Worm (Caenorhabditis elegans) whole organism, L2 larva: ENCODE data around the gene clec-141.

ENCODE experiments used
- ZK546.5 ChIP-seq: sonication (generic microtip); optimal IDR thresholded peaks from 2 replicates; lab custom pipeline; 2017; ENCODE audit warnings: missing biosample characterization, missing genetic modification characterization
- blmp-1 ChIP-seq: sonication (generic microtip); optimal IDR thresholded peaks from 2 replicates; lab custom pipeline; 2017; ENCODE audit warnings: missing genetic modification characterization, mild to moderate bottlenecking, missing compliant biosample characterization, antibody characterized with exemption, moderate library complexity; ENCODE audit not compliant: insufficient read depth
- egl-27 ChIP-seq: sonication (generic microtip); optimal IDR thresholded peaks from 3 replicates; lab custom pipeline; 2017; ENCODE audit warnings: missing biosample characterization, missing genetic modification reagents, missing genetic modification characterization
- nhr-12 ChIP-seq: fragments of 150-350 bp; optimal IDR thresholded peaks from 2 replicates; lab custom pipeline; 2014; ENCODE audit warnings: missing biosample characterization, missing genetic modification characterization
- nhr-77 ChIP-seq: fragments of 150-350 bp; optimal IDR thresholded peaks from 2 replicates; lab custom pipeline; 2014; ENCODE audit warnings: missing biosample characterization, missing genetic modification characterization
- unc-62 ChIP-seq: fragments of 150-350 bp; optimal IDR thresholded peaks from 2 replicates; lab custom pipeline; 2014; ENCODE audit warnings: missing biosample characterization, missing genetic modification reagents, missing genetic modification characterization

DNA sequence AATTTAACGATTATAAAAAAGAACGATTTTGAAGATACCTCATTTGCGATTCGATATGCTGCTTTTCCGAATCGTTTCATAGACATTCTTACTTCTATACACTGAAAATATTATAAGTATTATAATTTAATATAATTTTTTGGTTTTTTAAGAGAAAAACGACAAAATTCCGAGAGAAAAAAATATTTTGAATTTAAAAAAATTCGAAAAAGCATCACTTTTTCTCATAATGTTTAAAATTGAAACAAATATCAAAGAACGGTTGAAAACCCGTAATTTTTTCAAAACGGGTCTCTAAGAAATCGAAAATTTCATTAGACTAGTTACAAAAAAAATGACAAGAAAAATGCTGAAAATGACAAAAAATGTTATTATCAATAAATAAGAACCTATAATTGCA lies 11.9 kb downstream of the clec-141 start, which contains the start of gene pink-1:
- TF ChIP-seq egl-27 (tag; lab: Kevin White, UChicago) (no peak), nhr-77 (tag; lab: Kevin White, UChicago) (no peak), blmp-1 (tag; lab: Kevin White, UChicago) (no peak), unc-62 (no peak), ZK546.5 (tag; lab: Kevin White, UChicago) (no peak), nhr-12 (tag; lab: Kevin White, UChicago) (no peak)
